Fruit fly (Drosophila melanogaster): ENCODE measurements around the gene slgA.

slgA gene

dm6 chrX:21362878-21363277 lies 10.9 kb upstream of the slgA start, which contains the start of the genes bbx and waw:
TSS of gene bbx (plus strand) at chrX:21363028.
TSS of gene waw (plus strand) at chrX:21363028.
- no peak for TF ChIP-seq Lpt (GFP tag; optimal IDR thresholded peaks at IDR 0.05)
- peak; percentile 22 for TF ChIP-seq CG6808 (GFP tag; optimal IDR thresholded peaks at IDR 0.05)
- TF ChIP-seq lz (GFP tag; optimal IDR thresholded peaks at IDR 0.05), result no peak
- TF ChIP-seq CG3032 (tag; optimal IDR thresholded peaks at IDR 0.05), result peak; percentile 19
- TF ChIP-seq fd85E (GFP tag; optimal IDR thresholded peaks at IDR 0.05), result no peak
- peak; percentile 71 for TF ChIP-seq Eip78C (GFP tag)
- TF ChIP-seq Eip75B (GFP tag; optimal IDR thresholded peaks at IDR 0.05), result peak; percentile 17
- no peak for TF ChIP-seq achi (GFP tag; optimal IDR thresholded peaks at IDR 0.05)
- peak; percentile 98 for TF ChIP-seq fkh (GFP tag; optimal IDR thresholded peaks at IDR 0.05)
- no peak for TF ChIP-seq spab (GFP tag; optimal IDR thresholded peaks at IDR 0.05)
- TF ChIP-seq Sox14 (GFP tag; optimal IDR thresholded peaks at IDR 0.05), result peak; percentile 4
- no peak for TF ChIP-seq CG11902 (GFP tag; optimal IDR thresholded peaks at IDR 0.05)
- TF ChIP-seq CG9139 (GFP tag; optimal IDR thresholded peaks at IDR 0.05), result no peak
- peak; percentile 42 for TF ChIP-seq esn (GFP tag; optimal IDR thresholded peaks at IDR 0.05)
- peak; percentile 99 for TF ChIP-seq vri (GFP tag; optimal IDR thresholded peaks at IDR 0.05)
- TF ChIP-seq ss (GFP tag; optimal IDR thresholded peaks at IDR 0.05), result peak in 1 of 2 experiments; percentile 25
- no peak for TF ChIP-seq Ets21C (GFP tag; optimal IDR thresholded peaks at IDR 0.05)
- peak; percentile 36 for TF ChIP-seq svp (GFP tag)
- TF ChIP-seq Smox (GFP tag; optimal IDR thresholded peaks at IDR 0.05), result peak; percentile 6
- TF ChIP-seq Gug (GFP tag; IDR thresholded peaks at IDR 0.05), result no peak
- TF ChIP-seq salr (GFP tag; optimal IDR thresholded peaks at IDR 0.05), result no peak
- no peak for TF ChIP-seq CG10631 (GFP tag; optimal IDR thresholded peaks at IDR 0.05)
- TF ChIP-seq topi (GFP tag; optimal IDR thresholded peaks at IDR 0.05), result peak; percentile 19
- TF ChIP-seq Hr38 (GFP tag; optimal IDR thresholded peaks at IDR 0.05), result no peak
- TF ChIP-seq Hr4 (GFP tag; optimal IDR thresholded peaks at IDR 0.05), result no peak
- TF ChIP-seq dac (GFP tag; optimal IDR thresholded peaks at IDR 0.05), result no peak
- no peak for TF ChIP-seq acj6 (GFP tag; optimal IDR thresholded peaks at IDR 0.05)
- TF ChIP-seq CG8119 (GFP tag; IDR thresholded peaks at IDR 0.05), result no peak
- TF ChIP-seq dsx (GFP tag; optimal IDR thresholded peaks at IDR 0.05; ENCODE audit: poor library complexity, severe bottlenecking), result peak; percentile 12
- no peak for TF ChIP-seq fd59A (GFP tag; optimal IDR thresholded peaks at IDR 0.05)
- no peak for TF ChIP-seq Sox15 (GFP tag; optimal IDR thresholded peaks at IDR 0.05)
- TF ChIP-seq pdm3 (GFP tag; optimal IDR thresholded peaks at IDR 0.05), result no peak
- no peak for TF ChIP-seq CG15336 (GFP tag; IDR thresholded peaks at IDR 0.05)
- TF ChIP-seq CG6276 (GFP tag; optimal IDR thresholded peaks at IDR 0.05), result no peak

dm6 chrX:21365421-21365820 lies 8.4 kb upstream of the slgA start:
- TF ChIP-seq fkh (GFP tag; optimal IDR thresholded peaks at IDR 0.05), result peak; percentile 20
- TF ChIP-seq CG34406 (GFP tag; optimal IDR thresholded peaks at IDR 0.05), result no peak
- no peak for TF ChIP-seq topi (GFP tag; optimal IDR thresholded peaks at IDR 0.05)
- TF ChIP-seq spab (GFP tag; optimal IDR thresholded peaks at IDR 0.05), result no peak
- no peak for TF ChIP-seq Blimp-1 (GFP tag; optimal IDR thresholded peaks at IDR 0.05)
- TF ChIP-seq CG4318 (GFP tag; optimal IDR thresholded peaks at IDR 0.05), result no peak
- no peak for TF ChIP-seq Ets96B (tag; optimal IDR thresholded peaks at IDR 0.05)
- TF ChIP-seq Eip93F (GFP tag; optimal IDR thresholded peaks at IDR 0.05), result peak; percentile 60
- TF ChIP-seq CG10631 (GFP tag; optimal IDR thresholded peaks at IDR 0.05), result no peak
- no peak for TF ChIP-seq CG8632 (GFP tag; optimal IDR thresholded peaks at IDR 0.05)
- no peak for TF ChIP-seq lz (GFP tag; optimal IDR thresholded peaks at IDR 0.05)
- peak; percentile 28 for TF ChIP-seq Eip78C (GFP tag)
- no peak for TF ChIP-seq CG11294 (GFP tag; IDR thresholded peaks at IDR 0.05)
- TF ChIP-seq CG7368 (GFP tag; optimal IDR thresholded peaks at IDR 0.05), result no peak
- no peak for TF ChIP-seq fd59A (GFP tag; optimal IDR thresholded peaks at IDR 0.05)
- no peak for TF ChIP-seq Hr4 (GFP tag; optimal IDR thresholded peaks at IDR 0.05)
- TF ChIP-seq CG8119 (GFP tag; IDR thresholded peaks at IDR 0.05), result no peak
- no peak for TF ChIP-seq CG8319 (GFP tag; optimal IDR thresholded peaks at IDR 0.05)
- no peak for TF ChIP-seq CG3032 (tag; optimal IDR thresholded peaks at IDR 0.05)
- peak; percentile 68 for TF ChIP-seq svp (GFP tag)
- no peak for TF ChIP-seq Eip75B (GFP tag; optimal IDR thresholded peaks at IDR 0.05)
- TF ChIP-seq vri (GFP tag; optimal IDR thresholded peaks at IDR 0.05), result peak; percentile 1
- no peak for TF ChIP-seq acj6 (GFP tag; optimal IDR thresholded peaks at IDR 0.05)
- TF ChIP-seq Smox (GFP tag; optimal IDR thresholded peaks at IDR 0.05), result no peak
- no peak for TF ChIP-seq pdm3 (GFP tag; optimal IDR thresholded peaks at IDR 0.05)
- no peak for TF ChIP-seq Met (GFP tag; optimal IDR thresholded peaks at IDR 0.05)
- TF ChIP-seq Hr39 (GFP tag; optimal IDR thresholded peaks at IDR 0.05), result no peak
- no peak for TF ChIP-seq Sox102F (GFP tag; optimal IDR thresholded peaks at IDR 0.05)
- TF ChIP-seq dac (GFP tag; optimal IDR thresholded peaks at IDR 0.05), result no peak
- TF ChIP-seq Lpt (GFP tag; optimal IDR thresholded peaks at IDR 0.05), result no peak
- no peak for TF ChIP-seq CG10669 (GFP tag; optimal IDR thresholded peaks at IDR 0.05)
- no peak for TF ChIP-seq Sox15 (GFP tag; optimal IDR thresholded peaks at IDR 0.05)
- TF ChIP-seq CG6163 (GFP tag; IDR thresholded peaks at IDR 0.05), result no peak
- no peak for TF ChIP-seq Ets21C (GFP tag; optimal IDR thresholded peaks at IDR 0.05)

Data from whole organism, prepupa.